Fruit fly (Drosophila melanogaster) whole organism, pupa: Measurements from ENCODE around the gene Nelf-E.

Experiments used
- CG13204 ChIP-seq: fragments of 200-800 bp; sonication (Bioruptor generic); optimal IDR thresholded peaks from 2 replicates; lab custom pipeline; 2018; ENCODE audit warnings: missing biosample characterization, mild to moderate bottlenecking, missing genetic modification characterization, moderate library complexity
- CG15710 ChIP-seq: fragments of 200-800 bp; sonication (Bioruptor generic); optimal IDR thresholded peaks from 2 replicates; lab custom pipeline; 2018; ENCODE audit warnings: missing biosample characterization, mild to moderate bottlenecking, missing genetic modification characterization, moderate library complexity
- CG9948 ChIP-seq: fragments of 200-800 bp; sonication (Bioruptor generic); optimal IDR thresholded peaks from 2 replicates; lab custom pipeline; 2018; ENCODE audit warnings: missing biosample characterization, mild to moderate bottlenecking, missing genetic modification characterization, moderate library complexity
- EcR ChIP-seq: fragments of 200-800 bp; sonication (Bioruptor generic); optimal IDR thresholded peaks from 3 replicates; lab custom pipeline; 2019; ENCODE audit warnings: missing biosample characterization, missing genetic modification characterization, mild to moderate bottlenecking, moderate library complexity, missing genetic modification reagents
- Snoo ChIP-seq: fragments of 200-800 bp; sonication (Bioruptor generic); optimal IDR thresholded peaks from 3 replicates; lab custom pipeline; 2017; ENCODE audit warnings: missing biosample characterization, mild to moderate bottlenecking, missing genetic modification characterization, inconsistent platforms
- gl ChIP-seq: fragments of 200-800 bp; sonication (Bioruptor generic); optimal IDR thresholded peaks from 2 replicates; lab custom pipeline; 2018; ENCODE audit warnings: missing biosample characterization, mild to moderate bottlenecking, missing genetic modification characterization

- TF ChIP-seq gl (tag; lab: Kevin White, UChicago) (no peak), CG9948 (tag; lab: Kevin White, UChicago) (no peak), CG15710 (tag; lab: Kevin White, UChicago) (no peak), EcR (GFP tag; lab: Kevin White, UChicago) (no peak), CG13204 (no peak), Snoo (no peak)
Observed at dm6 chr3L:8648836-8649235, 48.2 kb upstream of the Nelf-E start, which contains the start of gene Arr2.
